Worm (Caenorhabditis elegans): Measurements from ENCODE around the gene clip-1.
A peak's percentile ranks its signal among the peaks of the same experiment; 100 is the strongest.

The clip-1 gene

ce11 chrIII:9269012-9269471 is at the start of gene clip-1:
clip-1 (minus strand) TSS chrIII:9269062.
- TF ChIP-seq C34F6.9 (tag; optimal IDR thresholded peaks at IDR 0.05), result no peak
- no peak for TF ChIP-seq ceh-16 (tag; optimal IDR thresholded peaks at IDR 0.05)
- no peak for TF ChIP-seq ztf-1 (GFP tag; conservative IDR thresholded peaks at IDR 0.05)
- TF ChIP-seq ztf-4 (tag; optimal IDR thresholded peaks at IDR 0.05), result no peak
- TF ChIP-seq nhr-25 (tag; optimal IDR thresholded peaks at IDR 0.05), result peak; percentile 66
- no peak for TF ChIP-seq zag-1 (tag; optimal IDR thresholded peaks at IDR 0.05)
- no peak for TF ChIP-seq R02D3.7 (tag; optimal IDR thresholded peaks at IDR 0.05)
- peak; percentile 60 for TF ChIP-seq sma-9 (GFP tag; optimal IDR thresholded peaks at IDR 0.05)
- no peak for TF ChIP-seq sma-9 (tag; optimal IDR thresholded peaks at IDR 0.05)
- peak; percentile 38 for TF ChIP-seq gmeb-1 (tag; optimal IDR thresholded peaks at IDR 0.05)
- TF ChIP-seq lsy-2 (tag; optimal IDR thresholded peaks at IDR 0.05), result peak in 1 of 2 experiments; percentile 19
- TF ChIP-seq blmp-1 (tag; optimal IDR thresholded peaks at IDR 0.05; ENCODE audit: insufficient read depth), result peak; percentile 56
- TF ChIP-seq unc-39 (tag; optimal IDR thresholded peaks at IDR 0.05), result no peak
- peak; percentile 16 for TF ChIP-seq nhr-129 (tag; optimal IDR thresholded peaks at IDR 0.05)
- TF ChIP-seq peb-1 (tag; optimal IDR thresholded peaks at IDR 0.05), result no peak
- no peak for TF ChIP-seq nhr-237 (tag; optimal IDR thresholded peaks at IDR 0.05)
- peak; percentile 36 for TF ChIP-seq fos-1 (tag; optimal IDR thresholded peaks at IDR 0.05)
- no peak for TF ChIP-seq nhr-23 (tag; optimal IDR thresholded peaks at IDR 0.05)
- TF ChIP-seq F13H6.1 (tag; optimal IDR thresholded peaks at IDR 0.05), result peak; percentile 8
- TF ChIP-seq snpc-4 (tag; optimal IDR thresholded peaks at IDR 0.05), result no peak
- no peak for TF ChIP-seq ztf-11 (tag; optimal IDR thresholded peaks at IDR 0.05)
- TF ChIP-seq nhr-10 (tag; optimal IDR thresholded peaks at IDR 0.05), result no peak
- no peak for TF ChIP-seq lin-39 (tag; optimal IDR thresholded peaks at IDR 0.05)
- TF ChIP-seq nhr-21 (tag; optimal IDR thresholded peaks at IDR 0.05), result peak; percentile 49
- TF ChIP-seq elt-1 (tag; optimal IDR thresholded peaks at IDR 0.05), result no peak
- TF ChIP-seq nhr-77 (tag; optimal IDR thresholded peaks at IDR 0.05), result no peak
- peak; percentile 60 for TF ChIP-seq sem-4 (tag; optimal IDR thresholded peaks at IDR 0.05)
- TF ChIP-seq egl-27 (tag; optimal IDR thresholded peaks at IDR 0.05), result no peak
- peak; percentile 57 for TF ChIP-seq sma-3 (GFP tag; optimal IDR thresholded peaks at IDR 0.05)
- TF ChIP-seq nhr-6 (tag; optimal IDR thresholded peaks at IDR 0.05), result no peak

DNA sequence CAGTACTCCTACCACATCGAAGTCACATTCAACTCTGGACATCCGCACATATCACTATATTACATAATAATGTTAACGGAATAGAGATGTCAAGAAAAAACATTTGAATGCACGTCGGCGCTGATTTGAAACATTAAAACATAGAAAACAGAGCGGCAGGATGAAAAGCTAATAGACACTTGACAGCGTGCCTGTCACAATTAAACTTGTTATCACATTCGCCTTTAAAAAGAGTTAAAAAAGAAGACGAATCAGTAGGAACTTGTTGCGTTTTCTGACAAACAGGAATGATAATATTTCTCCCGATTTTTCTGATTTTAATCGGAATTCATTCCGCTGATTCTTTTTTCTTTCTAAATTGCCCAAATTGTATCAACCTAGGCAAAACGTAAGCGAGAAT is 48.7 kb upstream of the clip-1 start:
- TF ChIP-seq R02D3.7 (tag; optimal IDR thresholded peaks at IDR 0.05), result no peak
- no peak for TF ChIP-seq nhr-23 (tag; optimal IDR thresholded peaks at IDR 0.05)
- no peak for TF ChIP-seq mdl-1 (tag; optimal IDR thresholded peaks at IDR 0.05)
- no peak for TF ChIP-seq sma-3 (GFP tag; optimal IDR thresholded peaks at IDR 0.05)
- no peak for TF ChIP-seq lin-39 (tag; optimal IDR thresholded peaks at IDR 0.05)
- TF ChIP-seq skn-1 (tag; optimal IDR thresholded peaks at IDR 0.05), result no peak
- no peak for TF ChIP-seq nhr-25 (tag; optimal IDR thresholded peaks at IDR 0.05)
- TF ChIP-seq elt-1 (tag; optimal IDR thresholded peaks at IDR 0.05), result no peak
- TF ChIP-seq mbf-1 (tag; optimal IDR thresholded peaks at IDR 0.05), result no peak
- no peak for TF ChIP-seq unc-62 (GFP tag; optimal IDR thresholded peaks at IDR 0.05)
- TF ChIP-seq C34F6.9 (tag; optimal IDR thresholded peaks at IDR 0.05), result no peak
- no peak for TF ChIP-seq nhr-10 (tag; optimal IDR thresholded peaks at IDR 0.05)
- no peak for TF ChIP-seq nhr-11 (tag; optimal IDR thresholded peaks at IDR 0.05)
- no peak for TF ChIP-seq gmeb-1 (tag; optimal IDR thresholded peaks at IDR 0.05)
- TF ChIP-seq aly-2 (tag; optimal IDR thresholded peaks at IDR 0.05), result no peak
- no peak for TF ChIP-seq peb-1 (tag; optimal IDR thresholded peaks at IDR 0.05)
- no peak for TF ChIP-seq elt-3 (tag; optimal IDR thresholded peaks at IDR 0.05)
- no peak for TF ChIP-seq ama-1 (optimal IDR thresholded peaks at IDR 0.05)

ce11 chrIII:9315180-9315579 is 46.3 kb upstream of the clip-1 start:
- TF ChIP-seq fos-1 (tag; optimal IDR thresholded peaks at IDR 0.05) (no peak), elt-1 (tag; optimal IDR thresholded peaks at IDR 0.05) (no peak), nhr-12 (tag; optimal IDR thresholded peaks at IDR 0.05) (no peak), mab-5 (tag; optimal IDR thresholded peaks at IDR 0.05) (no peak), nhr-11 (tag; optimal IDR thresholded peaks at IDR 0.05) (no peak), lin-39 (tag; optimal IDR thresholded peaks at IDR 0.05) (no peak), snpc-4 (tag; optimal IDR thresholded peaks at IDR 0.05) (no peak), unc-62 (GFP tag; optimal IDR thresholded peaks at IDR 0.05) (no peak), ceh-82 (tag; optimal IDR thresholded peaks at IDR 0.05) (no peak), nhr-23 (tag; optimal IDR thresholded peaks at IDR 0.05) (no peak), gmeb-1 (tag; optimal IDR thresholded peaks at IDR 0.05) (no peak)

All from whole organism, L2 larva.